Worm (Caenorhabditis elegans): Measurements from ENCODE around the gene glr-8.

DNA sequence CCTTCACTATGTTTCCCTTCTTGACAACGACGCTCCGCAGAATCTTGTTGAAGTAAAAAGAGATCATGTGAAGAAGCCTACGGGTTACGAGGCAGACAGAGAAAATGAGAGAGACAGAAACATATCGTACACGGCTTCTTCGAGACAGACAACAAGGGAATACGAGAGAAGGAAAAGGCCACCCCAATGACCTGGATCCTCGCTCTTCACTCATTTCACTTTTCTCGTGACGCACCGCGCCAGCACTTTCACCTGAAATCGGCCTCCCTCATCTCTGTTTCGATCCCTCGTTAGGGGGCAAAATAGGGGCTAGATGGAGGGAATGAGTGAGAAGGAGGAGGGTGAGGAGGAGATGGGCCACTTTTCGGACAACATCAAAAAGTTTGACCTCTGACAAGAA lies 9.5 kb downstream of the glr-8 start:
- TF ChIP-seq unc-62 (GFP tag; optimal IDR thresholded peaks at IDR 0.05) (peak; percentile 10), sea-2 (GFP tag; optimal IDR thresholded peaks at IDR 0.05) (no peak)

Data from whole organism, L3 larva.